Worm (Caenorhabditis elegans) whole organism, L3 larva: Measurements from ENCODE around the gene F56D6.9.

Source experiments
- R02D3.7 ChIP-seq: fragments of 150-350 bp; optimal IDR thresholded peaks from 2 replicates; lab custom pipeline; 2014; ENCODE audit warnings: missing biosample characterization, missing genetic modification characterization
- ama-1 ChIP-seq: fragments of 150-350 bp; optimal IDR thresholded peaks from 2 replicates; lab custom pipeline; 2018
- ceh-16 ChIP-seq: sonication (generic microtip); optimal IDR thresholded peaks from 2 replicates; lab custom pipeline; 2017; ENCODE audit warnings: missing biosample characterization, missing genetic modification characterization
- ceh-82 ChIP-seq: fragments of 150-350 bp; optimal IDR thresholded peaks from 2 replicates; lab custom pipeline; 2014; ENCODE audit warnings: missing biosample characterization, missing genetic modification characterization
- ceh-9 ChIP-seq: sonication (generic microtip); optimal IDR thresholded peaks from 2 replicates; lab custom pipeline; 2018; ENCODE audit warnings: missing biosample characterization, missing genetic modification characterization
- egl-27 ChIP-seq: sonication (generic microtip); optimal IDR thresholded peaks from 4 replicates; lab custom pipeline; 2017; ENCODE audit warnings: missing biosample characterization, missing genetic modification reagents, missing genetic modification characterization
- elt-1 ChIP-seq: fragments of 150-350 bp; optimal IDR thresholded peaks from 2 replicates; lab custom pipeline; 2014; ENCODE audit warnings: missing biosample characterization, missing genetic modification characterization
- elt-3 ChIP-seq, 3 experiments: fragments of 150-350 bp in 1 of 3; sonication (generic microtip) in 2 of 3; optimal IDR thresholded peaks; 2 replicates in 2 of 3; 4 replicates in 1 of 3; lab custom pipeline; 2014 to 2017; ENCODE audit warnings: missing biosample characterization in 3 of 3, missing genetic modification characterization in 3 of 3
- eor-1 ChIP-seq, 2 experiments: fragments of 150-350 bp; optimal IDR thresholded peaks; 2 replicates each; lab custom pipeline; 2014 to 2018; ENCODE audit warnings: missing biosample characterization in 2 of 2, missing genetic modification characterization in 2 of 2
- fkh-10 ChIP-seq: sonication (generic microtip); optimal IDR thresholded peaks from 2 replicates; lab custom pipeline; 2017; ENCODE audit warnings: missing biosample characterization, missing genetic modification reagents, missing genetic modification characterization
- fos-1 ChIP-seq: fragments of 150-350 bp; optimal IDR thresholded peaks from 2 replicates; lab custom pipeline; 2014; ENCODE audit warnings: missing biosample characterization, missing genetic modification characterization
- jun-1 ChIP-seq: fragments of 150-350 bp; optimal IDR thresholded peaks from 2 replicates; lab custom pipeline; 2014; ENCODE audit warnings: missing biosample characterization, missing genetic modification reagents, missing genetic modification characterization
- lin-15B ChIP-seq: fragments of 150-350 bp; optimal IDR thresholded peaks from 2 replicates; lab custom pipeline; 2014; ENCODE audit warnings: missing biosample characterization, missing genetic modification characterization
- lin-39 ChIP-seq: fragments of 150-350 bp; optimal IDR thresholded peaks from 2 replicates; lab custom pipeline; 2018; ENCODE audit warnings: missing biosample characterization, missing genetic modification reagents, missing genetic modification characterization
- lsy-12 ChIP-seq: sonication (generic microtip); optimal IDR thresholded peaks from 2 replicates; lab custom pipeline; 2016; ENCODE audit warnings: mild to moderate bottlenecking, missing genetic modification characterization, missing compliant biosample characterization
- mdl-1 ChIP-seq: fragments of 150-350 bp; optimal IDR thresholded peaks from 2 replicates; lab custom pipeline; 2014; ENCODE audit warnings: missing biosample characterization, missing genetic modification characterization
- mml-1 ChIP-seq: fragments of 150-350 bp; sonication (generic microtip); optimal IDR thresholded peaks from 3 replicates; lab custom pipeline; 2014; ENCODE audit warnings: missing biosample characterization, missing genetic modification characterization
- nhr-11 ChIP-seq: fragments of 150-350 bp; optimal IDR thresholded peaks from 2 replicates; lab custom pipeline; 2014; ENCODE audit warnings: missing biosample characterization, missing genetic modification characterization
- nhr-12 ChIP-seq: fragments of 150-350 bp; optimal IDR thresholded peaks from 2 replicates; lab custom pipeline; 2014; ENCODE audit warnings: missing biosample characterization, missing genetic modification characterization
- nhr-23 ChIP-seq: fragments of 150-350 bp; optimal IDR thresholded peaks from 2 replicates; lab custom pipeline; 2014; ENCODE audit warnings: missing biosample characterization, missing genetic modification reagents, missing genetic modification characterization
- nhr-25 ChIP-seq: sonication (generic microtip); optimal IDR thresholded peaks from 2 replicates; lab custom pipeline; 2017; ENCODE audit warnings: missing biosample characterization, missing genetic modification characterization
- nhr-28 ChIP-seq: fragments of 150-350 bp; optimal IDR thresholded peaks from 2 replicates; lab custom pipeline; 2014; ENCODE audit warnings: missing biosample characterization, missing genetic modification characterization
- nhr-43 ChIP-seq: sonication (generic microtip); optimal IDR thresholded peaks from 2 replicates; lab custom pipeline; 2016; ENCODE audit warnings: mild to moderate bottlenecking, missing genetic modification characterization, missing compliant biosample characterization; ENCODE audit not compliant: poor library complexity, severe bottlenecking
- nhr-67 ChIP-seq: fragments of 150-350 bp; optimal IDR thresholded peaks from 2 replicates; lab custom pipeline; 2014; ENCODE audit warnings: missing biosample characterization, missing genetic modification characterization
- nhr-76 ChIP-seq: fragments of 150-350 bp; sonication (generic microtip); optimal IDR thresholded peaks from 5 replicates; lab custom pipeline; 2014; ENCODE audit warnings: missing biosample characterization, missing genetic modification characterization
- nhr-77 ChIP-seq: fragments of 150-350 bp; optimal IDR thresholded peaks from 2 replicates; lab custom pipeline; 2014; ENCODE audit warnings: missing biosample characterization, missing genetic modification characterization
- pha-4 ChIP-seq: fragments of 150-350 bp; optimal IDR thresholded peaks from 2 replicates; lab custom pipeline; 2014; ENCODE audit warnings: missing biosample characterization, missing genetic modification reagents, missing genetic modification characterization
- sea-2 ChIP-seq: fragments of 150-350 bp; sonication (generic microtip); optimal IDR thresholded peaks from 4 replicates; lab custom pipeline; 2014; ENCODE audit warnings: missing biosample characterization, missing genetic modification reagents, missing genetic modification characterization
- skn-1 ChIP-seq: fragments of 150-350 bp; optimal IDR thresholded peaks from 2 replicates; lab custom pipeline; 2014; ENCODE audit warnings: missing biosample characterization, missing genetic modification characterization
- snpc-4 ChIP-seq: fragments of 150-350 bp; optimal IDR thresholded peaks from 2 replicates; lab custom pipeline; 2014; ENCODE audit warnings: missing biosample characterization, missing genetic modification characterization
- unc-62 ChIP-seq: fragments of 150-350 bp; sonication (generic microtip); optimal IDR thresholded peaks from 4 replicates; lab custom pipeline; 2014; ENCODE audit warnings: missing biosample characterization, missing genetic modification reagents, missing genetic modification characterization
- zag-1 ChIP-seq: fragments of 150-350 bp; optimal IDR thresholded peaks from 2 replicates; lab custom pipeline; 2014; ENCODE audit warnings: missing biosample characterization, missing genetic modification characterization
- ztf-11 ChIP-seq: fragments of 150-350 bp; optimal IDR thresholded peaks from 2 replicates; lab custom pipeline; 2014; ENCODE audit warnings: missing biosample characterization, missing genetic modification characterization

F56D6.9 gene

DNA sequence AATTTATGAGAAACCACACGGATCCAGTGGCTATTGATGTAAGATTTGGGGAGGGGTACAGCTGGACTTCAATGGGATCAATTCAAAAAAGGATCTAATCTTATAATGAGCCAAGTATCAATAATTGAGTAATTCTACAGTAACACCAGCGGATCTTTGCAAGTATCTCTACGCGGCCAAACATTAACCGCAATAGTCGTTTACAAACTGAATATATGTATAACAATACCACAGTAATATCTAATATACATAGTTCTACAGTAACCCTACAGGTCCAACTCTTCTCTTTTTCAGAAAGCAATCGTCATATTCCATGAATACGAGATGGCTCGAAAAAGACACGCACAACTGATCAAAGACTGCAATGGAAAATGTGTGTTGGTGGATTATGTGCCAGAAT is at the start of gene F56D6.9:
F56D6.9 (plus strand) TSS at position 301 of the 400 bp plus-strand sequence.
- TF ChIP-seq elt-1 (tag; lab: Kevin White, UChicago) (no peak), lin-15B (tag; lab: Kevin White, UChicago) (no peak), nhr-28 (tag; lab: Kevin White, UChicago) (no peak), fkh-10 (GFP tag; lab: Kevin White, UChicago) (no peak)

DNA sequence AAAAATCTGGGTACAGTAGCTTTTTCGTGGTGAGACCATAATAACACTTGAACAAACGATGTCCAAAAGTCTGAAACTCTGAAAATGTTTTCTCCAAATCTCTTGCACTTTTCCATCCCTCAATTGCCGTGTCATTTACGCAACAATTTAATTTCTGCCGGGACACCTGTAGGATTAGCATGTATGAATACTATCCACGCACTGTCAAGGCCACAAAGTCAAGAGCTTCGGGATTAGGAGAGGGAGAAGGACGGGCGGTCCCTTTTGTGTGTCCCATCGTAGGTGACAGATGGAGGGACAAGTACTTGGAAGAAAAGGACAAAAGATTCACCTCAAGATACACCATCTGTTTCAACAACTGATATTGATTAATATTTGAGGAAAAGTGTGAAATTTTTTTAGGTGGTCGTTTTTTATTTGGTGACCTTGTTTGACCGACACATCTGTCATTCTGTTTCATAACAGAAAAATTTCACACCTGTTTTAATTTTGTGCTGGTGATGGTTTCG is 49.1 kb upstream of the F56D6.9 start:
- TF ChIP-seq nhr-43 (tag; lab: Kevin White, UChicago) (no peak), zag-1 (tag; lab: Kevin White, UChicago) (no peak), nhr-77 (tag; lab: Kevin White, UChicago) (no peak), lin-39 (tag; lab: Kevin White, UChicago) (no peak), elt-3 (tag; optimal IDR thresholded peaks at IDR 0.05; lab: Kevin White, UChicago) (no peak), fos-1 (tag; lab: Kevin White, UChicago) (no peak), nhr-23 (tag; lab: Kevin White, UChicago) (no peak), fkh-10 (GFP tag; lab: Kevin White, UChicago) (no peak), pha-4 (tag; lab: Kevin White, UChicago) (no peak), ama-1 (lab: Kevin White, UChicago) (no peak)

DNA sequence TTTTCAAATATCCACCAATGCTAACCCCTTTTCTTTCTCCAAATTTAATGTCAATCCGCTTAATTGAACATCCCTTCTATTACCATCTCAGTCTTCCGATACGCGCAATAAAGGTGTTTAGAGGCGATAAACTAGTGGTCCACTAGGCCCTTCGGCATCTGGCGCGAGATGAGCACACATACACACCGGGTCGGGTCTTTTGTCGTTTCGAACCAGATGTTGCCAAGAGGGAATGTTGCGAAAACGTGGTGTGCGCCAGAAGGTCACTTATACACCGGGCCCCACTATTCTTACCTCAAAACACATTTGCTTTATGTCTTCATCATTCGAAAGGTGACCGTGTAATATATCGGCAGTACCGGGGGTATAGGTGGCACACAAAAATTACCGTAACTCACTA is 48.1 kb upstream of the F56D6.9 start:
- TF ChIP-seq nhr-23 (tag; lab: Kevin White, UChicago) (no peak), fkh-10 (GFP tag; lab: Kevin White, UChicago) (no peak), ama-1 (lab: Kevin White, UChicago) (no peak), eor-1 (tag; optimal IDR thresholded peaks at IDR 0.05; lab: Kevin White, UChicago) (no peak), R02D3.7 (tag; lab: Kevin White, UChicago) (no peak), nhr-43 (tag; lab: Kevin White, UChicago) (no peak), fos-1 (tag; lab: Kevin White, UChicago) (no peak), snpc-4 (tag; lab: Kevin White, UChicago) (no peak), pha-4 (tag; lab: Kevin White, UChicago) (no peak), sea-2 (GFP tag; lab: Kevin White, UChicago) (no peak), nhr-25 (tag; lab: Kevin White, UChicago) (no peak), egl-27 (tag; lab: Kevin White, UChicago) (no peak), ceh-16 (tag; lab: Kevin White, UChicago) (no peak), nhr-76 (tag; lab: Kevin White, UChicago) (no peak), jun-1 (tag; lab: Kevin White, UChicago) (no peak), nhr-28 (tag; lab: Kevin White, UChicago) (no peak), ceh-9 (no peak), ztf-11 (tag; lab: Kevin White, UChicago) (no peak), skn-1 (tag; lab: Kevin White, UChicago) (no peak)

DNA sequence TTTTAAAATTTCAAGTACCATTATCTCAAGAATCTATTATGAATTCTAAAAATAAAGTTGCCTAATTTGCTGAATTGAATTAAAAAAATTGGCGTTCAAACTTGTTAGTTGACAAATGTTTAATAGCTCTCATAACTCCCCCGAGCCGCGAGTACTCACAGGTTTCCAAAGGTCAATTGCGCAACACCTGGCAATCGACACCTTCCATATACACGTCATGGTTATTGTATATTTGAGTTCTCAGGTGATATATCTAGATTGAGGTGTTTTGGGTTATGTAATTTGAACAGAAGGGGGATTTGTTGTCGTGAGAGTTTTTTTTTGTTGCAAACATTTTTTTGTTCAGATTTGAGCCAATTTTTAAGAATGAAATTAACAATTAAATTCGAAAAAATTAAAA is 47.5 kb upstream of the F56D6.9 start:
- TF ChIP-seq nhr-23 (tag; lab: Kevin White, UChicago) (no peak), ceh-82 (tag; lab: Kevin White, UChicago) (no peak), lsy-12 (tag; lab: Kevin White, UChicago) (no peak), nhr-12 (tag; lab: Kevin White, UChicago) (no peak)

DNA sequence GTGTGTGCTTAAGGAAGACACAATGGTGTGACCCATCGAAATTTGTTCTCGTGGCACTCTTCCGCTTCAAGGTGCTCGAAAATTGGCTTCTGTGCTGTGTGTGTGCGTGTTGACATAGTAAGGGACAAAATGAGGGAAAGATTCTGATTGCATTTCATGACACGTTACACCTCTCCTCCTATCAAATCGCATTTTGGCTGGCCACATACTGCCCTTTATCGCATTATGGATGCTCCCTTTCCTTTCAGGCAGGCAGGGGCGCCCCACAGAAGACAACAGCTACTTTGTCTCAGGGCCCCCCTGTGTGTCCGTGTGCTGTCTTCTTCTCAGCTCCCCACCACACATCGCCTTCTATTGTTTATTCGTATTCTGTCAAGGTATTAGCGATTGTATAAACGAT is 44.6 kb upstream of the F56D6.9 start:
- no peak for TF ChIP-seq skn-1 (tag; lab: Kevin White, UChicago)
- no peak for TF ChIP-seq eor-1 (tag; optimal IDR thresholded peaks at IDR 0.05; lab: Kevin White, UChicago)
- peak; percentile 27 for TF ChIP-seq fkh-10 (GFP tag; lab: Kevin White, UChicago)
- TF ChIP-seq mml-1 (tag; lab: Kevin White, UChicago), result no peak
- TF ChIP-seq nhr-11 (tag; lab: Kevin White, UChicago), result no peak
- no peak for TF ChIP-seq lin-15B (tag; lab: Kevin White, UChicago)
- TF ChIP-seq ceh-82 (tag; lab: Kevin White, UChicago), result no peak
- no peak for TF ChIP-seq snpc-4 (tag; lab: Kevin White, UChicago)

DNA sequence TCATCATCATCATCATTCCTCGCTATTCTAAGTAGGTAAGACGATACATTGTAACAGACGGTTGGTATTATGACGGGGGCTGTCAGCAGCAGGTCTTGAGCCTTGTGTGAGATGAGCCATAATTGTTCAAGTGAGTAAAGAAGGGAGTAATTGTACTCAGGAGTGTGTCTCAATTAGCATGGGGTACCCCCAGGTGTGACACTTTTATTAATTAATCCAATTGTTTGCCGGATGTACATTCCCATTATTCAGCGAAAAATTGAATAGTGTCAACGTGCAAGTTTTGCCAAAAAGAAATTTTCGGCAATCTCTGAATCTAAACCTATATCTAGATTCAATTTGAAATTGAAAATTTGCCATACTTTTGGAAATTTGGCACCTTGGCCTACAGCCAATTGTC is 43.1 kb upstream of the F56D6.9 start:
- TF ChIP-seq nhr-67 (tag; lab: Kevin White, UChicago) (no peak), egl-27 (tag; lab: Kevin White, UChicago) (no peak), nhr-12 (tag; lab: Kevin White, UChicago) (no peak), pha-4 (tag; lab: Kevin White, UChicago) (no peak), mdl-1 (tag; lab: Kevin White, UChicago) (no peak), lin-15B (tag; lab: Kevin White, UChicago) (no peak), ama-1 (lab: Kevin White, UChicago) (no peak), unc-62 (GFP tag; lab: Kevin White, UChicago) (no peak), R02D3.7 (tag; lab: Kevin White, UChicago) (no peak), elt-1 (tag; lab: Kevin White, UChicago) (no peak)
